Fruit fly (Drosophila melanogaster) whole organism, wandering third instar larva: ENCODE results near the gene Nepl4.

Experiments
- Abd-B ChIP-seq: fragments of >200 bp; optimal IDR thresholded peaks from 2 replicates; lab custom pipeline; 2017; ENCODE audit warnings: missing biosample characterization, missing genetic modification characterization
- CG32264 ChIP-seq: fragments of 200-800 bp; sonication (Bioruptor generic); optimal IDR thresholded peaks from 2 replicates; lab custom pipeline; 2016; ENCODE audit warnings: missing biosample characterization, missing genetic modification characterization
- CG9705 ChIP-seq: fragments of 200-800 bp; sonication (Bioruptor generic); optimal IDR thresholded peaks from 2 replicates; lab custom pipeline; 2018; ENCODE audit warnings: missing biosample characterization, mild to moderate bottlenecking, missing genetic modification characterization
- Dif ChIP-seq: fragments of 200-275, 200-300 bp; sonication (Bioruptor generic); optimal IDR thresholded peaks from 2 replicates; lab custom pipeline; 2018; ENCODE audit warnings: missing biosample characterization, missing genetic modification characterization; ENCODE audit not compliant: partially characterized antibody
- Hnf4 ChIP-seq: fragments of 200-800 bp; sonication (Bioruptor generic); optimal IDR thresholded peaks from 2 replicates; lab custom pipeline; 2016; ENCODE audit warnings: missing biosample characterization, mild to moderate bottlenecking, missing genetic modification characterization
- Hr78 ChIP-seq: fragments of >200 bp; optimal IDR thresholded peaks from 2 replicates; lab custom pipeline; 2017; ENCODE audit warnings: missing biosample characterization, missing genetic modification characterization
- Hr83 ChIP-seq: fragments of 200-300 bp; sonication (Bioruptor generic); optimal IDR thresholded peaks from 2 replicates; lab custom pipeline; 2016; ENCODE audit warnings: missing biosample characterization, mild to moderate bottlenecking, missing genetic modification characterization, moderate library complexity; ENCODE audit not compliant: poor library complexity, severe bottlenecking
- Myc ChIP-seq: fragments of >200 bp; optimal IDR thresholded peaks from 2 replicates; lab custom pipeline; 2017
- N ChIP-seq: fragments of >200 bp; optimal IDR thresholded peaks from 2 replicates; lab custom pipeline; 2018; ENCODE audit warnings: missing biosample characterization, missing external identifiers, missing genetic modification characterization
- OdsH ChIP-seq: fragments of 200-800 bp; sonication (Bioruptor generic); optimal IDR thresholded peaks from 2 replicates; lab custom pipeline; 2016; ENCODE audit warnings: missing biosample characterization, mild to moderate bottlenecking, missing genetic modification characterization
- Sp1 ChIP-seq: fragments of 200-800 bp; sonication (Bioruptor generic); optimal IDR thresholded peaks from 3 replicates; lab custom pipeline; 2019; ENCODE audit warnings: missing biosample characterization, mild to moderate bottlenecking, missing genetic modification characterization, moderate library complexity
- Vsx2 ChIP-seq: fragments of 200-300, 225-300 bp; sonication (Bioruptor generic); optimal IDR thresholded peaks from 2 replicates; lab custom pipeline; 2018; ENCODE audit warnings: missing biosample characterization, missing genetic modification characterization; ENCODE audit not compliant: partially characterized antibody
- br ChIP-seq: fragments of 200-800 bp; sonication (Bioruptor generic); optimal IDR thresholded peaks from 2 replicates; lab custom pipeline; 2016; ENCODE audit warnings: missing biosample characterization, missing genetic modification characterization
- brk ChIP-seq: fragments of 200-800 bp; sonication (Bioruptor generic); optimal IDR thresholded peaks from 2 replicates; lab custom pipeline; 2016; ENCODE audit warnings: missing biosample characterization, mild to moderate bottlenecking, missing genetic modification characterization
- dsf ChIP-seq: sonication (Bioruptor generic); optimal IDR thresholded peaks from 2 replicates; lab custom pipeline; 2016; ENCODE audit warnings: missing biosample characterization, missing genetic modification characterization, borderline replicate concordance
- foxo ChIP-seq, 2 experiments: fragments of 200-800 bp; sonication (Bioruptor generic); optimal IDR thresholded peaks; 2 replicates in 1 of 2; 3 replicates in 1 of 2; lab custom pipeline; 2016 to 2017; ENCODE audit warnings: missing biosample characterization in 2 of 2, missing genetic modification characterization in 2 of 2
- h ChIP-seq: fragments of 200-800 bp; sonication (Bioruptor generic); optimal IDR thresholded peaks from 3 replicates; lab custom pipeline; 2016; ENCODE audit warnings: missing biosample characterization, mild to moderate bottlenecking, missing genetic modification characterization
- jim ChIP-seq: fragments of 175-275, 200-325 bp; sonication (Bioruptor generic); optimal IDR thresholded peaks from 2 replicates; lab custom pipeline; 2016; ENCODE audit warnings: missing biosample characterization, mild to moderate bottlenecking, missing genetic modification characterization
- lola ChIP-seq: fragments of >200 bp; optimal IDR thresholded peaks from 2 replicates; lab custom pipeline; 2017; ENCODE audit warnings: missing biosample characterization, missing genetic modification characterization
- rgr ChIP-seq: fragments of 200-800 bp; sonication (Bioruptor generic); optimal IDR thresholded peaks from 3 replicates; lab custom pipeline; 2016; ENCODE audit warnings: missing biosample characterization, mild to moderate bottlenecking, missing genetic modification characterization
- sage ChIP-seq: fragments of 200-800 bp; sonication (Bioruptor generic); optimal IDR thresholded peaks from 2 replicates; lab custom pipeline; 2016; ENCODE audit warnings: missing biosample characterization, mild to moderate bottlenecking, missing genetic modification characterization
- sv ChIP-seq: fragments of 200-800 bp; sonication (Bioruptor generic); optimal IDR thresholded peaks from 3 replicates; lab custom pipeline; 2016; ENCODE audit warnings: missing biosample characterization, missing genetic modification characterization
- usp ChIP-seq: fragments of >200 bp; optimal IDR thresholded peaks from 2 replicates; lab custom pipeline; 2017; ENCODE audit warnings: missing biosample characterization, missing genetic modification characterization
- woc ChIP-seq: sonication (Bioruptor generic); optimal IDR thresholded peaks from 2 replicates; lab custom pipeline; 2016; ENCODE audit warnings: missing biosample characterization, mild to moderate bottlenecking, missing genetic modification characterization

Nepl4 gene

dm6 chr2L:6391469-6391868 lies 23.8 kb downstream of the Nepl4 start:
- TF ChIP-seq br (GFP tag; lab: Kevin White, UChicago) = no peak

dm6 chr2L:6397149-6397548 lies 29.5 kb downstream of the Nepl4 start, which contains the start of gene CG42369:
CG42369 (minus strand) TSS chr2L:6397249.
- TF ChIP-seq dsf = no peak
- no peak for TF ChIP-seq foxo (GFP tag; optimal IDR thresholded peaks at IDR 0.05; lab: Kevin White, UChicago)
- TF ChIP-seq N (GFP tag; lab: Kevin White, UChicago) = no peak
- TF ChIP-seq brk (GFP tag; lab: Kevin White, UChicago) = no peak
- TF ChIP-seq CG9705 (GFP tag; lab: Kevin White, UChicago) = no peak
- TF ChIP-seq Hnf4 (GFP tag; lab: Kevin White, UChicago) = no peak
- no peak for TF ChIP-seq sv (GFP tag; lab: Kevin White, UChicago)
- no peak for TF ChIP-seq jim (GFP tag; lab: Kevin White, UChicago)
- TF ChIP-seq woc (GFP tag; lab: Kevin White, UChicago) = no peak
- TF ChIP-seq CG32264 (GFP tag; lab: Kevin White, UChicago) = no peak
- TF ChIP-seq h (GFP tag; lab: Kevin White, UChicago) = no peak
- TF ChIP-seq Abd-B = no peak
- no peak for TF ChIP-seq Vsx2 (GFP tag; lab: Kevin White, UChicago)
- no peak for TF ChIP-seq lola (GFP tag; lab: Kevin White, UChicago)
- no peak for TF ChIP-seq sage (GFP tag; lab: Kevin White, UChicago)
- no peak for TF ChIP-seq Hr83 (GFP tag; lab: Kevin White, UChicago)
- TF ChIP-seq Hr78 (GFP tag; lab: Kevin White, UChicago) = no peak

- TF ChIP-seq Dif (GFP tag; lab: Kevin White, UChicago) = peak; percentile 29
- TF ChIP-seq rgr (GFP tag; lab: Kevin White, UChicago) = no peak
These were observed 43.5 kb downstream of the Nepl4 start, which contains the start of gene DIP-epsilon for dm6 chr2L:6411089-6411757. DIP-epsilon (minus strand) TSS chr2L:6411326.

- TF ChIP-seq h (GFP tag; lab: Kevin White, UChicago) = no peak
- TF ChIP-seq sv (GFP tag; lab: Kevin White, UChicago) = no peak
- no peak for TF ChIP-seq usp
- no peak for TF ChIP-seq Myc (lab: Kevin White, UChicago)
- TF ChIP-seq Sp1 (GFP tag; lab: Kevin White, UChicago) = no peak
- TF ChIP-seq N (GFP tag; lab: Kevin White, UChicago) = no peak
- TF ChIP-seq Dif (GFP tag; lab: Kevin White, UChicago) = no peak
- TF ChIP-seq Hr83 (GFP tag; lab: Kevin White, UChicago) = no peak
- no peak for TF ChIP-seq OdsH (GFP tag; lab: Kevin White, UChicago)
These were observed 44.3 kb downstream of the Nepl4 start, which contains the start of gene CG13982 for dm6 chr2L:6411953-6412352. CG13982 (plus strand) TSS chr2L:6412315.
